Worm (Caenorhabditis elegans) whole organism, midembryonic: ENCODE results near the gene gpx-4.

Experiments
- T22C8.4 ChIP-seq: fragments of 200-800 bp; sonication (Bioruptor generic); IDR thresholded peaks from 2 replicates; pipeline ENCODE4 v1.3.6; 2022; ENCODE audit warnings: missing genetic modification characterization, missing compliant biosample characterization
- cog-1 ChIP-seq: sonication (generic microtip); optimal IDR thresholded peaks from 2 replicates; lab custom pipeline; 2016; ENCODE audit warnings: missing genetic modification characterization, missing compliant biosample characterization
- flt-1 ChIP-seq: fragments of 200-800 bp; sonication (Bioruptor generic); IDR thresholded peaks from 2 replicates; pipeline ENCODE4 v1.3.6; 2022; ENCODE audit warnings: missing genetic modification characterization, missing compliant biosample characterization
- klf-2 ChIP-seq: fragments of 200-800 bp; sonication (Bioruptor generic); conservative IDR thresholded peaks from 2 replicates; pipeline ENCODE4 v1.3.6; 2022; ENCODE audit warnings: missing genetic modification reagents, missing genetic modification characterization, missing compliant biosample characterization
- med-1 ChIP-seq: sonication (generic microtip); optimal IDR thresholded peaks from 2 replicates; lab custom pipeline; 2017; ENCODE audit warnings: missing genetic modification characterization, mild to moderate bottlenecking, missing compliant biosample characterization, antibody characterized with exemption, missing genetic modification reagents; ENCODE audit not compliant: insufficient read depth
- ztf-23 ChIP-seq: fragments of 200-800 bp; sonication (Bioruptor generic); IDR thresholded peaks from 2 replicates; pipeline ENCODE4 v1.3.6; 2022; ENCODE audit warnings: missing genetic modification reagents, missing genetic modification characterization, missing compliant biosample characterization
- ztf-29 ChIP-seq: fragments of 200-800 bp; sonication (Bioruptor generic); IDR thresholded peaks from 2 replicates; pipeline ENCODE4 v1.3.6; 2022; ENCODE audit warnings: missing genetic modification reagents, missing genetic modification characterization, missing compliant biosample characterization

DNA sequence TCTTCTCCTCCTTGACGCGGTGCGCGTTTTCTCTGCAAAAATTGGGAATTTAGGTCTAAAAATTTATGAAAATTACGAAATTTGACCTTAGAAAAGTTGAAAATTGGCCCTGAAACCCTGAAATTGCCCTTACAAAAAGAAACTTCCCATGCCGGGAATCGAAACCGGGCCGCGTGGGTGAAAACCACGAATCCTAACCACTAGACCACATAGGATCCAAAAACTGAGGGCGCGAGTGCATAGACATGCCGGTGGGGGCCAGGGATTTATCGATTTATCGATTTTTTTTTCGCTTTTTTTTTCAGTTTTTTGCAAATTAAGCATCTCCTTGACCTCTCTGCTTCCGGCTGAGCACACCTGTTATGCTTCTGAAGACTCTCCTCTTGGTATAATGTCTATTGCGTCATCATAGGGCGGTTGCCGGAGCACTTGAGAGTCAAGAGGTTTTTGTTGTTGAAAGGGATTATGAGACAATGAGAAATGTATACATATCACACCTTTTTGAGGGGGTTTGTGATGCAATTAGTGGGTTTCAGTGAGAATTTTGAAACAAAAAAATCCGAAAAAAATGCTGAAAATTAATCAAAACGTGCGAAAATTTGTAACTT lies 35.0 kb downstream of the gpx-4 start:
- peak; percentile 72; the same call in 1 of the 2 replicates for TF ChIP-seq klf-2
- peak; percentile 78; the same call in 1 of the 2 replicates for TF ChIP-seq flt-1
- peak; percentile 72 for TF ChIP-seq ztf-29
- no peak for TF ChIP-seq cog-1 (tag; lab: Kevin White, UChicago)
- TF ChIP-seq T22C8.4: peak; percentile 99
- no peak for TF ChIP-seq med-1 (GFP tag; lab: Kevin White, UChicago)
- TF ChIP-seq ztf-23: peak; percentile 82
